Worm (Caenorhabditis elegans): ENCODE data around the gene noca-2.
"Not testable (repeated sequence)": the region's sequence is repeated elsewhere in the genome, so short reads cannot be mapped to it uniquely, and the experiment has no call there.

Gene noca-2

DNA sequence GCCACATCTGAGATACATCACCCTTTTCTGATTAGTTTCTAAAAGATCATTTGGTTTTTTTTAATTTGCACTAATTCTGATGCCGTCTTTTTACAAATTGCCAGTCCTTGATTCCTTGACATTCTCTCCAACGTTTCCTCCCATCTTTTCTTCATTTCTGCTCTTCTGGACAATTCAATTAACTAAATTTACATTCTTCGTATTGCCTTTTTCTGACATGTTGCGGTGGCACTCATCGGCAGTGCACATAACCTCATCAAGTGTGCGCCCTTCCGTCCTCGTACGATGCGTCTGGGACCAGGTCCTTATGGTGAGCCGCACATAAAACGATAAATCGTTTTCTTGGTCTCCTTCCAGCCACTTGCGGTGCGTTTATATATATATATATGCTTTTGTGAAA is 27.9 kb upstream of the noca-2 start:
- TF ChIP-seq nhr-11 (tag; optimal IDR thresholded peaks at IDR 0.05) (no peak), unc-130 (GFP tag; optimal IDR thresholded peaks at IDR 0.05) (no peak), unc-62 (GFP tag; optimal IDR thresholded peaks at IDR 0.05 in 1 of 2) (no peak), unc-62 (tag; optimal IDR thresholded peaks at IDR 0.05) (no peak), F37D6.2 (tag; optimal IDR thresholded peaks at IDR 0.05) (no peak), tag-97 (GFP tag; IDR thresholded peaks at IDR 0.05) (no peak), daf-8 (GFP tag; IDR thresholded peaks at IDR 0.05) (no peak), Y5F2A.4 (GFP tag; optimal IDR thresholded peaks at IDR 0.05) (no peak), rbr-2 (tag; optimal IDR thresholded peaks at IDR 0.05) (no peak), lir-3 (tag; optimal IDR thresholded peaks at IDR 0.05) (no peak), ctbp-1 (GFP tag; IDR thresholded peaks at IDR 0.05) (no peak), fkh-10 (GFP tag; optimal IDR thresholded peaks at IDR 0.05) (no peak), F49E8.2 (tag; optimal IDR thresholded peaks at IDR 0.05; ENCODE audit: borderline replicate concordance) (no peak), zfp-3 (GFP tag; conservative IDR thresholded peaks at IDR 0.05) (no peak), T26A8.4 (GFP tag; IDR thresholded peaks at IDR 0.05) (no peak), fos-1 (tag; optimal IDR thresholded peaks at IDR 0.05) (no peak), ceh-28 (tag; optimal IDR thresholded peaks at IDR 0.05) (no peak)

DNA sequence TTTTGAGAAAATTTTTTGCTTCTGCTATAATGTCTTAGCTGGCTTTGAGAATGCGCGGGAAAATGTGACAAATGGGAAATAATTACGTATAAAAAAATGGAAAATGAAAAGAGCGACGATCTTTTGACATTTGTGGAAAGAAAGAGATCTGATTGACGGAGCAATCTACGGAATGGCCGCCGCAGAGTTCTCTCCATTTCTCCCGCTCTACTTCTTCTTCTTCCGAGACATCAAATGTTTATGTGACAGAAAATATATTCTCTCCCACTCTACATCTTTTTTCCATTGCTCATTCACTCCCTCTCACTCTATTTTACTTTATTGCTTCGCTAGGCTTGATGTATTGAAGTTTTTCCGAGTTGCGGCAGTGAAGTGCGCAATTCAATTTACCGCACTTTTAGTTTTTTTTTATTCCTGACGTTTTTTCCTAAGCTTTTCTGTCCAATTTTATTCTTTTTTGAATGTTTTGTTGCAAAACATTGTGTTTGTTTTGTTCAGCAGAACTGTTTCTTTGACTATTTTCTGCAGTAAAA is 26.4 kb upstream of the noca-2 start:
- TF ChIP-seq mxl-3 (GFP tag; optimal IDR thresholded peaks at IDR 0.05) (no peak), jun-1 (tag; optimal IDR thresholded peaks at IDR 0.05) (no peak), fkh-10 (GFP tag; optimal IDR thresholded peaks at IDR 0.05) (peak; percentile 95), hmg-1.1 (GFP tag; IDR thresholded peaks at IDR 0.05) (0 out of 2 replicates have a peak, but pooled peaks have one; percentile 20), lsy-2 (tag; optimal IDR thresholded peaks at IDR 0.05) (peak in 1 of 2 experiments; percentile 18), tag-97 (GFP tag; IDR thresholded peaks at IDR 0.05) (no peak), ctbp-1 (GFP tag; IDR thresholded peaks at IDR 0.05) (0 out of 2 replicates have a peak, but pooled peaks have one; percentile 37), nhr-10 (tag; optimal IDR thresholded peaks at IDR 0.05) (no peak), lim-7 (GFP tag; IDR thresholded peaks at IDR 0.05) (no peak)

DNA sequence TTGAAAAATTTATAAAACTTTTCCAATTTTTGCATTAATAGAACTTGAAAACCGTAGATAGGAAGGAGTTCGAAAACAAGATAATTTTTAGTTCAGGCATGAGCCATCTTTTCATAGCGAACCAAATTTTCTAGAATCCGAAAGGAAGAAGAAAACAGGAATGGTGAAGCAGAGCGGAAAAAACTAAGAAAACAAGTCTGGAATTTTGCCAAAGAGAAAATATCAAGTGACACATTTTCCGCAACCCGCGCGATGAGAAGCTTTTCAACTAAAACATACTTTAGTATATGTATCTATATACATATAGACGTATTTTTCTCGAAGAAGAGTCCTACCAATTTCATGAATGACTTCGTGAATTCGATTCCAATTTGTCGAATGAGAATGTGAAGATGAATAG is 25.4 kb upstream of the noca-2 start:
- TF ChIP-seq mxl-3 (GFP tag; optimal IDR thresholded peaks at IDR 0.05) (no peak), attf-4 (tag; optimal IDR thresholded peaks at IDR 0.05) (no peak), ama-1 (optimal IDR thresholded peaks at IDR 0.05) (no peak), aha-1 (tag) (peak; percentile 64), ztf-7 (tag; optimal IDR thresholded peaks at IDR 0.05) (no peak)

- peak; percentile 9 for TF ChIP-seq nhr-237 (tag; optimal IDR thresholded peaks at IDR 0.05)
- TF ChIP-seq hif-1 (tag; optimal IDR thresholded peaks at IDR 0.05) = peak in 1 of 2 experiments; percentile 80
- TF ChIP-seq lin-13 (GFP tag; optimal IDR thresholded peaks at IDR 0.05) = peak; percentile 22
- peak; percentile 67 for TF ChIP-seq ceh-20 (GFP tag; IDR thresholded peaks at IDR 0.05)
- peak; percentile 83 for TF ChIP-seq dve-1 (tag; optimal IDR thresholded peaks at IDR 0.05; ENCODE audit: insufficient read depth)
- TF ChIP-seq nhr-6 (tag; optimal IDR thresholded peaks at IDR 0.05) = peak; percentile 58
- TF ChIP-seq F37D6.2 (tag; optimal IDR thresholded peaks at IDR 0.05) = peak; percentile 76
- TF ChIP-seq hmg-1.1 (GFP tag; IDR thresholded peaks at IDR 0.05) = peak; percentile 67
- peak; percentile 84 for TF ChIP-seq hlh-11 (tag; optimal IDR thresholded peaks at IDR 0.05)
- peak; percentile 77 for TF ChIP-seq mep-1 (tag; optimal IDR thresholded peaks at IDR 0.05)
- peak; percentile 89 for TF ChIP-seq nhr-25 (tag; optimal IDR thresholded peaks at IDR 0.05; ENCODE audit: borderline replicate concordance, insufficient read depth)
- peak; percentile 63 for TF ChIP-seq nhr-102 (tag; optimal IDR thresholded peaks at IDR 0.05)
- TF ChIP-seq T20F7.1 (GFP tag; optimal IDR thresholded peaks at IDR 0.05) = peak; percentile 64
- peak; percentile 90 for TF ChIP-seq rbr-2 (tag; optimal IDR thresholded peaks at IDR 0.05)
- TF ChIP-seq hlh-30 (tag; optimal IDR thresholded peaks at IDR 0.05; ENCODE audit: insufficient read depth) = peak; percentile 67
- peak; percentile 80 for TF ChIP-seq aha-1 (tag)
- peak; percentile 22 for TF ChIP-seq fkh-10 (GFP tag; optimal IDR thresholded peaks at IDR 0.05)
- peak; percentile 52 for TF ChIP-seq sdz-12 (GFP tag; optimal IDR thresholded peaks at IDR 0.05)
- TF ChIP-seq gei-8 (GFP tag; optimal IDR thresholded peaks at IDR 0.05) = peak; percentile 66
- peak; percentile 91 for TF ChIP-seq ctbp-1 (GFP tag; IDR thresholded peaks at IDR 0.05)
- TF ChIP-seq daf-16 (GFP tag; optimal IDR thresholded peaks at IDR 0.05) = peak in 1 of 2 experiments; percentile 77
- TF ChIP-seq daf-16, unc-62 (tag; optimal IDR thresholded peaks at IDR 0.05): not testable (repeated sequence)
- peak; percentile 17 for TF ChIP-seq nhr-48 (tag; optimal IDR thresholded peaks at IDR 0.05)
- peak in 1 of 2 experiments; percentile 15 for TF ChIP-seq unc-62 (GFP tag; optimal IDR thresholded peaks at IDR 0.05 in 1 of 2)
- TF ChIP-seq spr-3 (GFP tag; optimal IDR thresholded peaks at IDR 0.05) = peak; percentile 76
- peak; percentile 49 for TF ChIP-seq T26A8.4 (GFP tag; IDR thresholded peaks at IDR 0.05)
These were observed 23.1 kb upstream of the noca-2 start, which contains the start of gene sto-4 for ce11 chrX:11643767-11644235. TSS of gene sto-4 (plus strand) at chrX:11644126.

All from whole organism, L4 larva.